Fruit fly (Drosophila melanogaster): Measurements from ENCODE around the gene CG31221.

Gene CG31221

DNA sequence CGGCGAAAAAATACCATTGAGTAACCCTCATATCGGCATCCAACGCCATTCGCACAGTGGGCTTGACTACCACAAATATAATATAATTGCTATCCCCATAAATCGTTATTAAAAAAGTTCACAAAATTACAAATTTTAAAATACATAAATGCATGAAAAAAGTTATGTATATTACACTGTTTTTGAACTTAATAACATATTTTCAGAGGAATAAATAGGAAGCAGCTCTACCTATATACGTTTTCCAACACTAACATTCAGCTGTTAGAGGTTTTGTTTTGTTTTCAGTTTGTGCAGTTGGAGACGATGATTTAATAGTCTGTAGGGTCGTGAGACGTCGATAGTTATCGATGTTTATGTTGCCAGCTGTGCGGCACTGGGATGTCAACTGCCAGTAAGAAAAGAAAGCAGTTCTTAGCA lies 9.4 kb upstream of the CG31221 start, which contains the start of the genes Ino80 and Aptx (continued):
- no peak for TF ChIP-seq HLHmδ (GFP tag; optimal IDR thresholded peaks at IDR 0.05)
- TF ChIP-seq CG31365 (tag; optimal IDR thresholded peaks at IDR 0.05): peak; percentile 38
- TF ChIP-seq CG17802 (tag; optimal IDR thresholded peaks at IDR 0.05): peak; percentile 70
- peak; percentile 92 for TF ChIP-seq CG10543 (GFP tag; optimal IDR thresholded peaks at IDR 0.05)
- TF ChIP-seq CG17186 (GFP tag; optimal IDR thresholded peaks at IDR 0.05): peak; percentile 78
- peak; percentile 96 for TF ChIP-seq CG7786 (GFP tag; optimal IDR thresholded peaks at IDR 0.05)
- TF ChIP-seq CG34224 (GFP tag; IDR thresholded peaks at IDR 0.05; ENCODE audit: partially characterized antibody): peak; percentile 86
- peak; percentile 43 for TF ChIP-seq CG14965 (GFP tag; optimal IDR thresholded peaks at IDR 0.05; ENCODE audit: borderline replicate concordance)
- peak; percentile 64; the same call in 1 of the 2 replicates for TF ChIP-seq bowl (GFP tag; IDR thresholded peaks at IDR 0.05)
- TF ChIP-seq exex (tag; optimal IDR thresholded peaks at IDR 0.05): peak; percentile 62
- TF ChIP-seq CG17612 (GFP tag; IDR thresholded peaks at IDR 0.05): peak; percentile 75
- TF ChIP-seq onecut (GFP tag; IDR thresholded peaks at IDR 0.05): peak; percentile 70
- TF ChIP-seq disco-r (GFP tag; optimal IDR thresholded peaks at IDR 0.05): peak; percentile 81
- TF ChIP-seq CG1832 (GFP tag; optimal IDR thresholded peaks at IDR 0.05): no peak
- peak; percentile 78 for TF ChIP-seq cwo (GFP tag; optimal IDR thresholded peaks at IDR 0.05)
- peak; percentile 95 for TF ChIP-seq lmd (GFP tag; IDR thresholded peaks at IDR 0.05)
- TF ChIP-seq CG6175 (GFP tag; IDR thresholded peaks at IDR 0.05): peak; percentile 87
- peak; percentile 69 for TF ChIP-seq CG2875 (GFP tag; optimal IDR thresholded peaks at IDR 0.05)
- TF ChIP-seq jigr1 (GFP tag; IDR thresholded peaks at IDR 0.05): peak; percentile 84; the same call in 2 of the 3 replicates
- peak; percentile 93 for TF ChIP-seq gsb-n (tag; optimal IDR thresholded peaks at IDR 0.05)
- TF ChIP-seq Sin3A (optimal IDR thresholded peaks at IDR 0.05): peak; percentile 96
- TF ChIP-seq ftz-f1 (GFP tag; optimal IDR thresholded peaks at IDR 0.05): no peak
- peak; percentile 89 for TF ChIP-seq caup (GFP tag; optimal IDR thresholded peaks at IDR 0.05; ENCODE audit: severe bottlenecking)
- peak; percentile 82 for TF ChIP-seq psq (GFP tag; optimal IDR thresholded peaks at IDR 0.05)
- TF ChIP-seq CG15514 (GFP tag; optimal IDR thresholded peaks at IDR 0.05): peak; percentile 97
- peak; percentile 83 for TF ChIP-seq CG3407 (GFP tag; optimal IDR thresholded peaks at IDR 0.05)
- TF ChIP-seq Eip74EF (GFP tag; optimal IDR thresholded peaks at IDR 0.05): no peak
- no peak for TF ChIP-seq zf30C (GFP tag; optimal IDR thresholded peaks at IDR 0.05)
- peak; percentile 87 for TF ChIP-seq Sox100B (GFP tag; optimal IDR thresholded peaks at IDR 0.05)
- no peak for TF ChIP-seq CG11723 (GFP tag; optimal IDR thresholded peaks at IDR 0.05)
- peak; percentile 87 for TF ChIP-seq CG12236 (GFP tag; optimal IDR thresholded peaks at IDR 0.05)
- TF ChIP-seq pzg (GFP tag; optimal IDR thresholded peaks at IDR 0.05): peak; percentile 77
- no peak for TF ChIP-seq D (optimal IDR thresholded peaks at IDR 0.05)
- peak; percentile 90 for TF ChIP-seq D (GFP tag; optimal IDR thresholded peaks at IDR 0.05)
- peak; percentile 77 for TF ChIP-seq her (GFP tag; optimal IDR thresholded peaks at IDR 0.05)
- TF ChIP-seq chinmo (GFP tag; IDR thresholded peaks at IDR 0.05; ENCODE audit: partially characterized antibody): peak; percentile 83; the same call in 3 of the 4 replicates
- no peak for TF ChIP-seq Hr78 (GFP tag; optimal IDR thresholded peaks at IDR 0.05)
- peak; percentile 12 for TF ChIP-seq pfk (GFP tag; optimal IDR thresholded peaks at IDR 0.05)
- TF ChIP-seq Opbp (GFP tag; IDR thresholded peaks at IDR 0.05; ENCODE audit: partially characterized antibody): peak; percentile 97
- peak; percentile 95 for TF ChIP-seq Dll (GFP tag; IDR thresholded peaks at IDR 0.05; ENCODE audit: partially characterized antibody)
- peak; percentile 58 for TF ChIP-seq CTCF (GFP tag; optimal IDR thresholded peaks at IDR 0.05)
- TF ChIP-seq knrl (GFP tag; IDR thresholded peaks at IDR 0.05; ENCODE audit: partially characterized antibody): peak; percentile 97
- no peak for TF ChIP-seq lov (optimal IDR thresholded peaks at IDR 0.05)
- peak; percentile 87 for TF ChIP-seq lov (GFP tag; IDR thresholded peaks at IDR 0.05)
- peak; percentile 96 for TF ChIP-seq esg (GFP tag; conservative IDR thresholded peaks at IDR 0.05)
- peak; percentile 82 for TF ChIP-seq CG1603 (tag; optimal IDR thresholded peaks at IDR 0.05)
- peak; percentile 92 for TF ChIP-seq CG10209 (GFP tag; optimal IDR thresholded peaks at IDR 0.05)
- TF ChIP-seq CG6272 (GFP tag; IDR thresholded peaks at IDR 0.05): peak; percentile 95
- no peak for TF ChIP-seq pan (optimal IDR thresholded peaks at IDR 0.05)
- TF ChIP-seq pan (GFP tag; optimal IDR thresholded peaks at IDR 0.05 in 1 of 2, IDR thresholded peaks at IDR 0.05 in 1 of 2): peak in 1 of 2 experiments; percentile 95

Measured in whole organism, embryonic.